Worm (Caenorhabditis elegans) whole organism, mixed stage, embryonic: Measurements from ENCODE around the gene catp-6.
"Not testable (repeated sequence)": the region's sequence is repeated elsewhere in the genome, so short reads cannot be mapped to it uniquely, and the experiment has no call there.

Experiments used
- M03D4.4 ChIP-seq: sonication (generic microtip); optimal IDR thresholded peaks from 2 replicates; lab custom pipeline; 2017; ENCODE audit warnings: mild to moderate bottlenecking, missing genetic modification characterization, missing compliant biosample characterization
- bed-3 ChIP-seq: fragments of 200-800 bp; sonication (Bioruptor generic); optimal IDR thresholded peaks from 3 replicates; lab custom pipeline; 2018; ENCODE audit warnings: mild to moderate bottlenecking, missing genetic modification characterization, moderate library complexity, missing compliant biosample characterization
- blmp-1 ChIP-seq: fragments of 150-350 bp; optimal IDR thresholded peaks from 2 replicates; lab custom pipeline; 2014; ENCODE audit warnings: missing biosample characterization, missing genetic modification characterization
- ceh-39 ChIP-seq: fragments of 150-350 bp; optimal IDR thresholded peaks from 2 replicates; lab custom pipeline; 2014; ENCODE audit warnings: missing biosample characterization, missing genetic modification characterization
- ceh-43 ChIP-seq: fragments of 200-800 bp; sonication (Bioruptor generic); optimal IDR thresholded peaks from 2 replicates; lab custom pipeline; 2018; ENCODE audit warnings: mild to moderate bottlenecking, missing genetic modification characterization, moderate library complexity, missing compliant biosample characterization
- ceh-83 ChIP-seq: fragments of 200-800 bp; sonication (Bioruptor generic); optimal IDR thresholded peaks from 2 replicates; lab custom pipeline; 2018; ENCODE audit warnings: mild to moderate bottlenecking, missing genetic modification characterization, missing compliant biosample characterization
- ces-1 ChIP-seq: fragments of 150-350 bp; optimal IDR thresholded peaks from 2 replicates; lab custom pipeline; 2014; ENCODE audit warnings: missing biosample characterization, missing genetic modification reagents, missing genetic modification characterization
- cnd-1 ChIP-seq: fragments of 200-800 bp; sonication (Bioruptor generic); optimal IDR thresholded peaks from 2 replicates; lab custom pipeline; 2018; ENCODE audit warnings: mild to moderate bottlenecking, missing genetic modification characterization, missing compliant biosample characterization
- drap-1 ChIP-seq: fragments of 200-800 bp; sonication (Bioruptor generic); optimal IDR thresholded peaks from 3 replicates; lab custom pipeline; 2018; ENCODE audit warnings: mild to moderate bottlenecking, missing genetic modification characterization, missing compliant biosample characterization
- elt-1 ChIP-seq: sonication (generic microtip); optimal IDR thresholded peaks from 2 replicates; lab custom pipeline; 2017; ENCODE audit warnings: missing genetic modification characterization, mild to moderate bottlenecking, missing compliant biosample characterization, antibody characterized with exemption, moderate library complexity, borderline replicate concordance; ENCODE audit not compliant: insufficient read depth
- elt-3 ChIP-seq: fragments of 150-350 bp; optimal IDR thresholded peaks from 2 replicates; lab custom pipeline; 2014; ENCODE audit warnings: missing biosample characterization, missing genetic modification characterization
- flh-1 ChIP-seq: fragments of 200-800 bp; sonication (Bioruptor generic); optimal IDR thresholded peaks from 2 replicates; lab custom pipeline; 2018; ENCODE audit warnings: mild to moderate bottlenecking, missing genetic modification characterization, moderate library complexity, missing compliant biosample characterization
- ham-2 ChIP-seq: fragments of 200-800 bp; sonication (Bioruptor generic); optimal IDR thresholded peaks from 2 replicates; lab custom pipeline; 2018; ENCODE audit warnings: mild to moderate bottlenecking, missing genetic modification characterization, missing compliant biosample characterization
- hlh-1 ChIP-seq: fragments of 150-350 bp; optimal IDR thresholded peaks from 2 replicates; lab custom pipeline; 2014; ENCODE audit warnings: missing biosample characterization, missing genetic modification reagents, missing genetic modification characterization
- lin-13 ChIP-seq: fragments of 150-350 bp; optimal IDR thresholded peaks from 2 replicates; lab custom pipeline; 2014; ENCODE audit warnings: missing biosample characterization, missing genetic modification characterization
- lin-32 ChIP-seq: fragments of 200-800 bp; sonication (Bioruptor generic); optimal IDR thresholded peaks from 2 replicates; lab custom pipeline; 2018; ENCODE audit warnings: mild to moderate bottlenecking, missing genetic modification characterization, missing compliant biosample characterization
- lsy-2 ChIP-seq: fragments of 150-350 bp; optimal IDR thresholded peaks from 2 replicates; lab custom pipeline; 2014; ENCODE audit warnings: missing biosample characterization, missing genetic modification characterization
- mab-5 ChIP-seq: fragments of 150-350 bp; optimal IDR thresholded peaks from 2 replicates; lab custom pipeline; 2014; ENCODE audit warnings: missing biosample characterization, missing genetic modification characterization
- mep-1 ChIP-seq: fragments of 150-350 bp; optimal IDR thresholded peaks from 2 replicates; lab custom pipeline; 2017; ENCODE audit warnings: missing biosample characterization, missing genetic modification reagents, missing genetic modification characterization, inconsistent platforms
- mls-2 ChIP-seq: sonication (generic microtip); optimal IDR thresholded peaks from 2 replicates; lab custom pipeline; 2016; ENCODE audit warnings: mild to moderate bottlenecking, missing genetic modification characterization, moderate library complexity, missing compliant biosample characterization
- nhr-12 ChIP-seq: fragments of 150-350 bp; optimal IDR thresholded peaks from 2 replicates; lab custom pipeline; 2014; ENCODE audit warnings: missing biosample characterization, missing genetic modification characterization
- nhr-2 ChIP-seq: fragments of 150-350 bp; optimal IDR thresholded peaks from 2 replicates; lab custom pipeline; 2014; ENCODE audit warnings: missing biosample characterization, missing genetic modification characterization
- nhr-237 ChIP-seq: fragments of 150-350 bp; optimal IDR thresholded peaks from 2 replicates; lab custom pipeline; 2014; ENCODE audit warnings: missing biosample characterization, missing genetic modification characterization
- nhr-28 ChIP-seq: fragments of 150-350 bp; optimal IDR thresholded peaks from 2 replicates; lab custom pipeline; 2014; ENCODE audit warnings: missing biosample characterization, missing genetic modification characterization
- nhr-76 ChIP-seq: sonication (generic microtip); optimal IDR thresholded peaks from 2 replicates; lab custom pipeline; 2017; ENCODE audit warnings: missing biosample characterization, missing genetic modification characterization
- pha-4 ChIP-seq: fragments of 150-350 bp; optimal IDR thresholded peaks from 2 replicates; lab custom pipeline; 2018; ENCODE audit warnings: missing biosample characterization, missing genetic modification reagents, missing genetic modification characterization
- sem-2 ChIP-seq: fragments of 200-800 bp; sonication (Bioruptor generic); optimal IDR thresholded peaks from 2 replicates; lab custom pipeline; 2018; ENCODE audit warnings: mild to moderate bottlenecking, missing genetic modification characterization, missing compliant biosample characterization
- snpc-4 ChIP-seq: fragments of 150-350 bp; optimal IDR thresholded peaks from 2 replicates; lab custom pipeline; 2014; ENCODE audit warnings: missing biosample characterization, missing genetic modification characterization
- sptf-1 ChIP-seq: sonication (generic microtip); optimal IDR thresholded peaks from 2 replicates; lab custom pipeline; 2017; ENCODE audit warnings: mild to moderate bottlenecking, missing genetic modification characterization, moderate library complexity, missing compliant biosample characterization
- tbx-8 ChIP-seq: fragments of 200-800 bp; sonication (Bioruptor generic); optimal IDR thresholded peaks from 2 replicates; lab custom pipeline; 2018; ENCODE audit warnings: mild to moderate bottlenecking, missing genetic modification characterization, moderate library complexity, missing compliant biosample characterization
- unc-120 ChIP-seq: sonication (generic microtip); optimal IDR thresholded peaks from 2 replicates; lab custom pipeline; 2017; ENCODE audit warnings: missing genetic modification characterization, missing compliant biosample characterization; ENCODE audit not compliant: poor library complexity, severe bottlenecking
- unc-39 ChIP-seq: fragments of 150-350 bp; optimal IDR thresholded peaks from 2 replicates; lab custom pipeline; 2014; ENCODE audit warnings: missing biosample characterization, missing genetic modification characterization
- unc-62 ChIP-seq: fragments of 150-350 bp; optimal IDR thresholded peaks from 2 replicates; lab custom pipeline; 2014; ENCODE audit warnings: missing biosample characterization, missing genetic modification reagents, missing genetic modification characterization
- zip-8 ChIP-seq: fragments of 150-350 bp; optimal IDR thresholded peaks from 2 replicates; lab custom pipeline; 2014; ENCODE audit warnings: missing biosample characterization, missing genetic modification characterization
- ztf-11 ChIP-seq: fragments of 150-350 bp; optimal IDR thresholded peaks from 2 replicates; lab custom pipeline; 2014; ENCODE audit warnings: missing biosample characterization, missing genetic modification characterization

The catp-6 gene

DNA sequence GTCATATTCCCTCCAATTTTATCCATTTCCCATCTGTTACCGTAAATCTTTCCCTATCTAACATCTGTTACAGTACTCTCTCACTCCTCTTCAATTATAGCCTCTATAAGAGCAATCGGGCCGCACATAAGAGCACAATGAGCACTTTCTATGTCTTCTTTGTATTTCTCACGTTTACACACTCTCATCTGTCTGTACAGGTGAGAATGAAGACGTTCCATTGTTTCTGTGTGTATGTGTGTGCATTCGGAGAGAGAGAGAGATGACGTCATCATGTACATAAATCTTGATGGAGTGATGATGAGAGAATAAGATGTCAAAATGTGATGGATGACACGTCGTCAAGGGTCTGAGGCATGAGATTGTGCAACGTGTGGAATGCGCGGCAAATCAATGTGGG, 53.6 kb downstream of the catp-6 start:
- no peak for TF ChIP-seq ceh-83
- TF ChIP-seq unc-120 (tag; lab: Kevin White, UChicago) = no peak
- no peak for TF ChIP-seq sptf-1
- TF ChIP-seq ces-1 (GFP tag; lab: Kevin White, UChicago) = no peak
- TF ChIP-seq nhr-12 (tag; lab: Kevin White, UChicago) = peak; percentile 5
- TF ChIP-seq tbx-8 = no peak
- peak; percentile 100 for TF ChIP-seq unc-62 (GFP tag; lab: Kevin White, UChicago)
- no peak for TF ChIP-seq flh-1 (GFP tag; lab: Kevin White, UChicago)
- no peak for TF ChIP-seq nhr-237 (tag; lab: Kevin White, UChicago)
- no peak for TF ChIP-seq mls-2 (tag; lab: Kevin White, UChicago)
- TF ChIP-seq unc-39 (tag; lab: Kevin White, UChicago) = no peak
- TF ChIP-seq nhr-76 (tag; lab: Kevin White, UChicago) = no peak
- peak; percentile 64 for TF ChIP-seq lin-32 (GFP tag; lab: Kevin White, UChicago)
- TF ChIP-seq drap-1 (GFP tag; lab: Kevin White, UChicago) = no peak
- peak; percentile 53 for TF ChIP-seq lsy-2
- TF ChIP-seq snpc-4 (tag; lab: Kevin White, UChicago) = no peak
- TF ChIP-seq elt-3 (tag; lab: Kevin White, UChicago) = no peak
- no peak for TF ChIP-seq lin-13 (tag; lab: Kevin White, UChicago)
- no peak for TF ChIP-seq ham-2 (GFP tag; lab: Kevin White, UChicago)
- no peak for TF ChIP-seq sem-2 (GFP tag; lab: Kevin White, UChicago)
- TF ChIP-seq M03D4.4 (tag; lab: Kevin White, UChicago) = no peak
- peak; percentile 25 for TF ChIP-seq ztf-11 (tag; lab: Kevin White, UChicago)
- peak; percentile 2 for TF ChIP-seq mep-1 (tag; lab: Kevin White, UChicago)
- TF ChIP-seq nhr-28 (tag; lab: Kevin White, UChicago) = no peak
- peak; percentile 95 for TF ChIP-seq nhr-2
- TF ChIP-seq elt-1 = peak; percentile 68
- no peak for TF ChIP-seq pha-4
- TF ChIP-seq mab-5 (tag; lab: Kevin White, UChicago) = no peak
- TF ChIP-seq zip-8 (tag; lab: Kevin White, UChicago) = peak; percentile 93
- TF ChIP-seq ceh-39 = peak; percentile 65
- peak; percentile 80 for TF ChIP-seq cnd-1 (tag; lab: Kevin White, UChicago)
- no peak for TF ChIP-seq blmp-1 (tag; lab: Kevin White, UChicago)
- TF ChIP-seq ceh-43 = no peak
- no peak for TF ChIP-seq bed-3 (GFP tag; lab: Kevin White, UChicago)
- no peak for TF ChIP-seq hlh-1

DNA sequence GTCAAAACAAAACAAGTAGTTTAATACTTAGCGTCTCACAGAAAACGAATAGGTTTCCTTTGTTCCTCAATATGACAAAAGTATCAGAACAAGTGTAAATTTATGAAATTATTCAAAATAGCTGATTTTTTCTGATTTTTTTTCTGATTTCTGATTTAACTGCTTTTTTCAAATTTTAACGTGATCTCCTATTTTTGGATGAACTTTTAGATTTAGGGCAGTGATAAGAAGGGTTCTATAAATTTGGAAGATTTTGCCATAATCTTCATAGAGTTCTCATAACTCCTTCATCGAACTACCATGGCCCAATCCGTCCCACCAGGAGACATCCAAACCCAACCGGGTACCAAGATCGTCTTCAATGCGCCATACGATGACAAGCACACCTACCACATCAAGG, 54.6 kb downstream of the catp-6 start, which contains the start of gene msp-78:
Gene msp-78, plus strand, starts transcription at position 301 of the 400 bp plus-strand sequence.
- TF ChIP-seq ceh-39; flh-1 (GFP tag; lab: Kevin White, UChicago); sptf-1: not testable (repeated sequence)
